Worm (Caenorhabditis elegans): ENCODE measurements around the gene C52E4.7.

C52E4.7 gene

ce11 chrV:12038783-12039182, 44.7 kb downstream of the C52E4.7 start (continued):
- TF ChIP-seq mxl-2 (GFP tag; conservative IDR thresholded peaks at IDR 0.05) (no peak), rbr-2 (tag; optimal IDR thresholded peaks at IDR 0.05) (peak; percentile 34)

DNA sequence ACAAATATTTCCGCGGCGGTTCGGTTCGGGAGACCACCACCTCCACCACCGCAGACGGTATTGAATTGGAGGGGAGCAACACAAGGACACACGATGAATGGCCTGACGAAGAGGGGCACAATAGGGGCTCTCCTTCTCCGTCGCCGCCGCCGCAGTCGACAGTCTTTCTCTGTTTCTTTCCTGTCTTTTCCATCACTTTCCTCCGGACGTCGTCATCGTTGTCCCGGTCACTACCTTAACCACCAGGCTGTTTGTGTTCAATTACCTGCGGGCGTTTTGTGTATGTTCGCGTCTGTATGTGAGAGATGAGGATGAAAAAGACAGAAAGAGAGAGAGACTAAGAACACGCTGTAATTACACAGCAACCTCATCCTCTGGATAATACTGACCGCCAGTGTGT, 45.7 kb downstream of the C52E4.7 start:
- TF ChIP-seq unc-62 (GFP tag; optimal IDR thresholded peaks at IDR 0.05 in 1 of 2): peak in 1 of 2 experiments; percentile 90
- TF ChIP-seq unc-62 (tag; optimal IDR thresholded peaks at IDR 0.05): no peak
- peak; percentile 63 for TF ChIP-seq nhr-6 (tag; optimal IDR thresholded peaks at IDR 0.05)
- peak; percentile 59 for TF ChIP-seq nhr-25 (tag; optimal IDR thresholded peaks at IDR 0.05; ENCODE audit: borderline replicate concordance, insufficient read depth)
- TF ChIP-seq pha-4 (GFP tag; IDR thresholded peaks at IDR 0.05): no peak
- peak; percentile 5 for TF ChIP-seq pha-4 (tag; optimal IDR thresholded peaks at IDR 0.05)
- peak; percentile 19 for TF ChIP-seq hlh-11 (tag; optimal IDR thresholded peaks at IDR 0.05)
- TF ChIP-seq nhr-76 (tag; optimal IDR thresholded peaks at IDR 0.05): no peak

- TF ChIP-seq nhr-76 (tag; optimal IDR thresholded peaks at IDR 0.05) (no peak), madf-5 (GFP tag; IDR thresholded peaks at IDR 0.05) (no peak), rbr-2 (tag; optimal IDR thresholded peaks at IDR 0.05) (peak; percentile 28), hlh-11 (tag; optimal IDR thresholded peaks at IDR 0.05) (no peak), ztf-11 (tag; optimal IDR thresholded peaks at IDR 0.05) (no peak), ceh-44 (GFP tag; IDR thresholded peaks at IDR 0.05) (no peak), F10B5.3 (tag; optimal IDR thresholded peaks at IDR 0.05) (no peak), daf-8 (GFP tag; IDR thresholded peaks at IDR 0.05) (no peak), mes-2 (tag; optimal IDR thresholded peaks at IDR 0.05; ENCODE audit: poor library complexity, severe bottlenecking) (peak; percentile 51), ceh-62 (tag; optimal IDR thresholded peaks at IDR 0.05) (no peak), zfp-3 (GFP tag; conservative IDR thresholded peaks at IDR 0.05) (no peak), T20F7.1 (GFP tag; optimal IDR thresholded peaks at IDR 0.05) (peak; percentile 60), ceh-82 (tag; optimal IDR thresholded peaks at IDR 0.05) (no peak), vab-7 (GFP tag; IDR thresholded peaks at IDR 0.05) (no peak), F26F4.8 (GFP tag; conservative IDR thresholded peaks at IDR 0.05) (no peak), nhr-42 (GFP tag; IDR thresholded peaks at IDR 0.05) (no peak), nhr-28 (tag; optimal IDR thresholded peaks at IDR 0.05) (peak; percentile 23), lim-7 (GFP tag; IDR thresholded peaks at IDR 0.05) (no peak), aha-1 (tag) (peak; percentile 78), ZK546.5 (tag; optimal IDR thresholded peaks at IDR 0.05) (no peak), hif-1 (tag; optimal IDR thresholded peaks at IDR 0.05) (no peak), unc-130 (GFP tag; optimal IDR thresholded peaks at IDR 0.05) (no peak), daf-16 (GFP tag; optimal IDR thresholded peaks at IDR 0.05) (no peak), daf-16 (tag; optimal IDR thresholded peaks at IDR 0.05) (peak; percentile 17), set-16 (GFP tag; IDR thresholded peaks at IDR 0.05) (no peak), daf-12 (tag; optimal IDR thresholded peaks at IDR 0.05) (no peak), dpl-1 (GFP tag; optimal IDR thresholded peaks at IDR 0.05) (peak; percentile 91), nhr-237 (tag; optimal IDR thresholded peaks at IDR 0.05) (no peak), F44E2.7 (GFP tag; IDR thresholded peaks at IDR 0.05) (no peak), zfp-2 (tag; optimal IDR thresholded peaks at IDR 0.05) (no peak), lin-38 (GFP tag; IDR thresholded peaks at IDR 0.05) (peak; percentile 88), Y75B8A.6 (GFP tag; IDR thresholded peaks at IDR 0.05) (no peak), pha-4 (GFP tag; IDR thresholded peaks at IDR 0.05) (no peak), pha-4 (tag; optimal IDR thresholded peaks at IDR 0.05) (no peak), tra-1 (GFP tag; IDR thresholded peaks at IDR 0.05) (no peak), hlh-30 (tag; optimal IDR thresholded peaks at IDR 0.05; ENCODE audit: insufficient read depth) (no peak), lin-13 (GFP tag; optimal IDR thresholded peaks at IDR 0.05) (no peak), nhr-11 (tag; optimal IDR thresholded peaks at IDR 0.05) (peak; percentile 16), lin-29 (GFP tag; IDR thresholded peaks at IDR 0.05) (no peak), nhr-6 (tag; optimal IDR thresholded peaks at IDR 0.05) (peak; percentile 88), skn-1 (tag; optimal IDR thresholded peaks at IDR 0.05) (no peak)
These were observed 46.9 kb downstream of the C52E4.7 start, which contains the start of the genes kup-1 and F10C2.4 for ce11 chrV:12040823-12041606. Gene kup-1 (minus strand): TSS chrV:12040873. Gene F10C2.4 (plus strand): TSS chrV:12041556.
